Worm (Caenorhabditis elegans) whole organism, L1 larva: ENCODE results near the gene pdk-1.
A peak's percentile ranks its signal among the peaks of the same experiment; 100 is the strongest.

Experiments used
- C04F5.9 ChIP-seq: sonication (generic microtip); optimal IDR thresholded peaks from 2 replicates; lab custom pipeline; 2016; ENCODE audit warnings: missing genetic modification characterization, missing compliant biosample characterization
- C16A3.4 ChIP-seq: fragments of 150-350 bp; optimal IDR thresholded peaks from 2 replicates; lab custom pipeline; 2014; ENCODE audit warnings: missing biosample characterization, missing genetic modification characterization
- alr-1 ChIP-seq: fragments of 200-800 bp; sonication (Bioruptor generic); optimal IDR thresholded peaks from 2 replicates; lab custom pipeline; 2018; ENCODE audit warnings: borderline replicate concordance, mild to moderate bottlenecking, missing genetic modification characterization, missing compliant biosample characterization
- ama-1 ChIP-seq: fragments of 150-350 bp; optimal IDR thresholded peaks from 2 replicates; lab custom pipeline; 2014
- ceh-88 ChIP-seq: fragments of 200-800 bp; sonication (Bioruptor generic); IDR thresholded peaks from 2 replicates; pipeline ENCODE4 v1.3.6; 2022; ENCODE audit warnings: missing genetic modification characterization, missing compliant biosample characterization
- ceh-90 ChIP-seq: sonication (generic microtip); optimal IDR thresholded peaks from 2 replicates; lab custom pipeline; 2016; ENCODE audit warnings: missing genetic modification characterization, missing compliant biosample characterization
- ces-1 ChIP-seq: fragments of 150-350 bp; optimal IDR thresholded peaks from 2 replicates; lab custom pipeline; 2014; ENCODE audit warnings: missing biosample characterization, missing genetic modification reagents, missing genetic modification characterization
- dsc-1 ChIP-seq: sonication (generic microtip); optimal IDR thresholded peaks from 2 replicates; lab custom pipeline; 2016; ENCODE audit warnings: mild to moderate bottlenecking, missing genetic modification characterization, missing compliant biosample characterization
- egl-13 ChIP-seq: sonication (generic microtip); optimal IDR thresholded peaks from 2 replicates; lab custom pipeline; 2016; ENCODE audit warnings: missing genotype, missing genetic modification reagents, missing genetic modification characterization, missing compliant biosample characterization
- egl-27 ChIP-seq, 2 experiments: fragments of 150-350 bp in 1 of 2; sonication (generic microtip); optimal IDR thresholded peaks; 3 replicates each; lab custom pipeline; 2017 to 2018; ENCODE audit warnings: missing biosample characterization in 2 of 2, missing genetic modification characterization in 2 of 2, missing genetic modification reagents in 2 of 2
- fkh-8 ChIP-seq: sonication (generic microtip); optimal IDR thresholded peaks from 2 replicates; lab custom pipeline; 2016; ENCODE audit warnings: mild to moderate bottlenecking, missing genetic modification characterization, missing compliant biosample characterization
- fos-1 ChIP-seq: fragments of 150-350 bp; optimal IDR thresholded peaks from 2 replicates; lab custom pipeline; 2014; ENCODE audit warnings: missing biosample characterization, missing genetic modification characterization
- grh-1 ChIP-seq: fragments of 200-800 bp; sonication (Bioruptor generic); IDR thresholded peaks from 2 replicates; pipeline ENCODE4 v1.3.6; 2022; ENCODE audit warnings: missing genetic modification reagents, missing genetic modification characterization, missing compliant biosample characterization
- hlh-17 ChIP-seq: fragments of 200-800 bp; sonication (Bioruptor generic); optimal IDR thresholded peaks from 2 replicates; lab custom pipeline; 2018; ENCODE audit warnings: missing genetic modification characterization, mild to moderate bottlenecking, missing compliant biosample characterization, moderate library complexity, borderline replicate concordance
- hlh-4 ChIP-seq: sonication (generic microtip); optimal IDR thresholded peaks from 2 replicates; lab custom pipeline; 2016; ENCODE audit warnings: mild to moderate bottlenecking, missing genetic modification characterization, missing compliant biosample characterization
- hpl-2 ChIP-seq: fragments of 150-350 bp; optimal IDR thresholded peaks from 2 replicates; lab custom pipeline; 2014; ENCODE audit warnings: missing biosample characterization, missing genetic modification reagents, missing genetic modification characterization
- irx-1 ChIP-seq: sonication (generic microtip); optimal IDR thresholded peaks from 2 replicates; lab custom pipeline; 2016; ENCODE audit warnings: missing genetic modification characterization, missing compliant biosample characterization
- isw-1 ChIP-seq: fragments of 200-800 bp; sonication (Bioruptor generic); IDR thresholded peaks from 2 replicates; pipeline ENCODE4 v1.3.6; 2022; ENCODE audit warnings: missing genetic modification characterization, missing compliant biosample characterization
- jun-1 ChIP-seq: fragments of 150-350 bp; optimal IDR thresholded peaks from 2 replicates; lab custom pipeline; 2014; ENCODE audit warnings: missing biosample characterization, missing genetic modification reagents, missing genetic modification characterization
- lin-15B ChIP-seq: fragments of 150-350 bp; sonication (generic microtip); optimal IDR thresholded peaks from 3 replicates; lab custom pipeline; 2014; ENCODE audit warnings: missing biosample characterization, missing genetic modification characterization
- lin-35 ChIP-seq, 2 experiments: fragments of 150-350 bp; optimal IDR thresholded peaks; 2 replicates each; lab custom pipeline; 2014; ENCODE audit warnings: missing biosample characterization in 2 of 2, missing genetic modification characterization in 2 of 2, missing genetic modification reagents in 2 of 2
- lir-3 ChIP-seq: sonication (generic microtip); optimal IDR thresholded peaks from 2 replicates; lab custom pipeline; 2016; ENCODE audit warnings: mild to moderate bottlenecking, missing genetic modification characterization, moderate library complexity, missing compliant biosample characterization; ENCODE audit not compliant: poor library complexity
- mdl-1 ChIP-seq, 2 experiments: fragments of 150-350 bp; optimal IDR thresholded peaks; 2 replicates each; lab custom pipeline; 2014 to 2017; ENCODE audit warnings: missing biosample characterization in 2 of 2, missing genetic modification characterization in 2 of 2, inconsistent platforms in 1 of 2
- mef-2 ChIP-seq: fragments of 150-350 bp; optimal IDR thresholded peaks from 2 replicates; lab custom pipeline; 2014; ENCODE audit warnings: missing biosample characterization, missing genetic modification characterization
- mep-1 ChIP-seq: fragments of 150-350 bp; optimal IDR thresholded peaks from 2 replicates; lab custom pipeline; 2014; ENCODE audit warnings: missing biosample characterization, missing genetic modification characterization
- nhr-11 ChIP-seq: fragments of 150-350 bp; optimal IDR thresholded peaks from 2 replicates; lab custom pipeline; 2014; ENCODE audit warnings: missing biosample characterization, missing genetic modification characterization
- nhr-12 ChIP-seq: sonication (generic microtip); optimal IDR thresholded peaks from 2 replicates; lab custom pipeline; 2017; ENCODE audit warnings: missing biosample characterization, missing genetic modification characterization
- nhr-19 ChIP-seq: fragments of 200-800 bp; sonication (Bioruptor generic); conservative IDR thresholded peaks from 2 replicates; pipeline ENCODE4 v1.3.6; 2022; ENCODE audit warnings: missing genetic modification characterization, missing compliant biosample characterization
- nhr-20 ChIP-seq: sonication (generic microtip); optimal IDR thresholded peaks from 2 replicates; lab custom pipeline; 2016; ENCODE audit warnings: mild to moderate bottlenecking, missing genetic modification characterization, missing compliant biosample characterization
- nhr-28 ChIP-seq: fragments of 150-350 bp; optimal IDR thresholded peaks from 2 replicates; lab custom pipeline; 2014; ENCODE audit warnings: missing biosample characterization, missing genetic modification characterization
- nhr-47 ChIP-seq: sonication (generic microtip); optimal IDR thresholded peaks from 2 replicates; lab custom pipeline; 2016; ENCODE audit warnings: mild to moderate bottlenecking, missing genetic modification characterization, moderate library complexity, missing compliant biosample characterization
- nhr-71 ChIP-seq: sonication (generic microtip); optimal IDR thresholded peaks from 2 replicates; lab custom pipeline; 2016; ENCODE audit warnings: mild to moderate bottlenecking, missing genetic modification characterization, moderate library complexity, missing compliant biosample characterization
- nhr-84 ChIP-seq: sonication (generic microtip); optimal IDR thresholded peaks from 2 replicates; lab custom pipeline; 2017; ENCODE audit warnings: missing biosample characterization, missing genetic modification characterization
- nhr-85 ChIP-seq: sonication (generic microtip); peaks from one replicate; lab custom pipeline; 2016; ENCODE audit warnings: missing genetic modification characterization, inconsistent platforms, missing compliant biosample characterization
- pqm-1 ChIP-seq: sonication (generic microtip); optimal IDR thresholded peaks from 3 replicates; lab custom pipeline; 2017; ENCODE audit warnings: missing biosample characterization, missing genetic modification characterization
- rnt-1 ChIP-seq: sonication (generic microtip); optimal IDR thresholded peaks from 2 replicates; lab custom pipeline; 2016; ENCODE audit warnings: mild to moderate bottlenecking, missing genetic modification characterization, moderate library complexity, missing compliant biosample characterization
- sox-4 ChIP-seq: sonication (generic microtip); optimal IDR thresholded peaks from 2 replicates; lab custom pipeline; 2016; ENCODE audit warnings: missing genetic modification characterization, missing compliant biosample characterization
- sptf-1 ChIP-seq: fragments of 150-350 bp; optimal IDR thresholded peaks from 2 replicates; lab custom pipeline; 2014; ENCODE audit warnings: missing biosample characterization, missing genetic modification characterization
- swsn-7 ChIP-seq: sonication (generic microtip); optimal IDR thresholded peaks from 2 replicates; lab custom pipeline; 2016; ENCODE audit warnings: missing genetic modification characterization, missing compliant biosample characterization
- tbx-2 ChIP-seq: sonication (generic microtip); optimal IDR thresholded peaks from 2 replicates; lab custom pipeline; 2016; ENCODE audit warnings: missing genetic modification characterization, missing compliant biosample characterization
- unc-30 ChIP-seq: sonication (generic microtip); optimal IDR thresholded peaks from 2 replicates; lab custom pipeline; 2017; ENCODE audit warnings: missing biosample characterization, missing genetic modification characterization
- unc-86 ChIP-seq: sonication (generic microtip); optimal IDR thresholded peaks from 2 replicates; lab custom pipeline; 2016; ENCODE audit warnings: missing genetic modification characterization, missing compliant biosample characterization
- unc-98 ChIP-seq: fragments of 200-800 bp; sonication (Bioruptor generic); IDR thresholded peaks from 2 replicates; pipeline ENCODE4 v1.3.6; 2022; ENCODE audit warnings: missing genetic modification characterization, missing compliant biosample characterization
- vab-15 ChIP-seq: sonication (generic microtip); optimal IDR thresholded peaks from 2 replicates; lab custom pipeline; 2017; ENCODE audit warnings: missing genotype, mild to moderate bottlenecking, missing genetic modification characterization, missing compliant biosample characterization
- xbp-1 ChIP-seq: sonication (generic microtip); optimal IDR thresholded peaks from 2 replicates; lab custom pipeline; 2016; ENCODE audit warnings: missing genetic modification characterization, missing compliant biosample characterization
- zag-1 ChIP-seq: fragments of 150-350 bp; optimal IDR thresholded peaks from 2 replicates; lab custom pipeline; 2014; ENCODE audit warnings: missing biosample characterization, missing genetic modification characterization
- zip-4 ChIP-seq: fragments of 200-800 bp; sonication (Bioruptor generic); optimal IDR thresholded peaks from 2 replicates; lab custom pipeline; 2018; ENCODE audit warnings: mild to moderate bottlenecking, missing genetic modification characterization, moderate library complexity, missing compliant biosample characterization
- ztf-4 ChIP-seq: fragments of 150-350 bp; optimal IDR thresholded peaks from 2 replicates; lab custom pipeline; 2014; ENCODE audit warnings: missing biosample characterization, missing genetic modification characterization

pdk-1 gene

DNA sequence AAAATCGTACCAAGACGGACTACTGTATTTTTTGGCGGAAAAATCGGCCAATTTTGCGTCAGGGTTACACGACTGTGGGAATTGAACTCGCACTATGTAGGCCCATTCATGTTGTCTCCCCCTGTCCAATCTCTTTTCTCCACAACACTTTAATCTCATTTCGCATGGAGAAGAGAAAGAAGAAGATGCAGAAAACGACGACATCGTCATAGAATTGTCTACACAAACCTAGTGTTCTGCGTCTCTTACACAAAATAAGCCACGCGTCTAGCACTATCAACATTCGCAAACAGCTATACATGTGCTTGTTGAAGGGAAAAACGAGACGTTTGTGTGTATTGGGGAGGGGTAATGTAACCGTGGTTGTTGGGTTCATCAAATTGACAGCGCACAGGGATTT, 1.9 kb downstream of the pdk-1 start (continued):
- TF ChIP-seq ceh-88 (peak; percentile 60; the same call in 1 of the 2 replicates), C04F5.9 (tag; lab: Kevin White, UChicago) (peak; percentile 11), sptf-1 (tag; lab: Kevin White, UChicago) (no peak), ama-1 (lab: Kevin White, UChicago) (no peak), lin-15B (tag; lab: Kevin White, UChicago) (peak; percentile 2), unc-30 (tag; lab: Kevin White, UChicago) (no peak), pqm-1 (tag; lab: Kevin White, UChicago) (no peak), nhr-12 (tag; lab: Kevin White, UChicago) (no peak), hlh-4 (no peak), unc-98 (GFP tag; lab: Robert Waterston, UW) (no peak), ces-1 (GFP tag; lab: Kevin White, UChicago) (peak; percentile 58), fkh-8 (tag; lab: Kevin White, UChicago) (peak; percentile 88), nhr-19 (peak; percentile 72), xbp-1 (tag; lab: Kevin White, UChicago) (peak; percentile 64), grh-1 (no peak; the same call in 1 of the 2 replicates), nhr-84 (tag; lab: Kevin White, UChicago) (no peak), hlh-17 (GFP tag; lab: Kevin White, UChicago) (no peak), isw-1 (peak; percentile 52), rnt-1 (tag; lab: Kevin White, UChicago) (peak; percentile 27), nhr-47 (tag; lab: Kevin White, UChicago) (peak; percentile 90), mef-2 (tag; lab: Kevin White, UChicago) (no peak), dsc-1 (tag; lab: Kevin White, UChicago) (peak; percentile 83), lin-35 (GFP tag; optimal IDR thresholded peaks at IDR 0.05; lab: Kevin White, UChicago) (peak; percentile 54 to 84), unc-86 (tag; lab: Kevin White, UChicago) (peak; percentile 54), irx-1 (peak; percentile 73), nhr-71 (tag; lab: Kevin White, UChicago) (peak; percentile 70), C16A3.4 (tag; lab: Kevin White, UChicago) (peak; percentile 89), tbx-2 (peak; percentile 79), nhr-28 (tag; lab: Kevin White, UChicago) (no peak), zag-1 (tag; lab: Kevin White, UChicago) (peak; percentile 61), vab-15 (tag; lab: Kevin White, UChicago) (peak; percentile 52), fos-1 (tag; lab: Kevin White, UChicago) (peak; percentile 90), egl-27 (tag; optimal IDR thresholded peaks at IDR 0.05; lab: Kevin White, UChicago) (no peak), ceh-90 (no peak)
- TF ChIP-seq, all 84 proteins: peak for 54

DNA sequence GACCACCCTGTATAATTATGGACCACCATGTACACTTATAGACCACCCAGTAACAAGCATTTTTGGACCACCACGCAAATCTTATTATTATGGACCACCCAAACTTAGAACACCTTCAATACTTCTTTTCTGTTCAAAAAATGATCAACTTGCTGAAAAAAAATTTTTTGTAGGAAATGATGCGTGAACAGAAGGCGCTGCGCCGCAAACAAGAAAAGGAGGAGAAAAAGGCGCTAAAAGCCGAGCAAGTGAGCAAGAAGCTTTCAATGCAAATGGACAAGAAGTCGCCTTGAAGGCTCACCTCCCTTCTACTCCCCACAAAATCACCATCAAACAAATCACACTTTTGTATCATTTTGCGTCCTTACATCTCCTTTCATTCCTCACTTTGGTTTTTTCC, 6.1 kb downstream of the pdk-1 start:
- no peak for TF ChIP-seq egl-13 (tag; lab: Kevin White, UChicago)
- TF ChIP-seq mep-1 (tag; lab: Kevin White, UChicago): no peak
- no peak for TF ChIP-seq nhr-19
- no peak for TF ChIP-seq jun-1 (tag; lab: Kevin White, UChicago)
- no peak for TF ChIP-seq swsn-7 (tag; lab: Kevin White, UChicago)
- TF ChIP-seq ceh-88: no peak
- TF ChIP-seq sox-4 (tag; lab: Kevin White, UChicago): no peak
- TF ChIP-seq nhr-20: no peak
- TF ChIP-seq, all 84 proteins: peak for 0

DNA sequence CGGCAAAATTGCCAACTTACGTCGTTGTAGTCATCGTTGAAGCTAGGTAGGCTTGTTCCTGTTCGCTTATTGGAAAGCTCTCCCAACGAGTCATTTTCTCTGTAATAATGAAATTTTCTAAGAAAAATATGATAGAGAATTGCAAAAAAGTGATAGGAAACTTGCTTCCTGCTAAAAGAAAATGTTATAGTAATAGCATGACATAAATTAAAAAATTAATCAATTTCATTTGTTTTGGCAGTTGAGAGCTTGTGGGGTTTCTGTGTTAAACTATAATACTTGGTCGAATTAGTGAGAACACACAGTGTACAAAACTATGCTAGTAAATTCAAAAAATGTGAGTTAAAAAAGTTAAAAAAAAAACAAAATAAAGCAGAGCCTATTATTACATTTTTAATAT, 8.7 kb downstream of the pdk-1 start, which contains the start of gene F21E9.2:
Gene F21E9.2, minus strand, starts transcription at position 101 of the 400 bp plus-strand sequence.
- TF ChIP-seq unc-30 (tag; lab: Kevin White, UChicago) (no peak), jun-1 (tag; lab: Kevin White, UChicago) (no peak), lin-15B (tag; lab: Kevin White, UChicago) (no peak), ztf-4 (no peak), alr-1 (no peak), lir-3 (tag; lab: Kevin White, UChicago) (no peak), zag-1 (tag; lab: Kevin White, UChicago) (no peak), mdl-1 (tag; optimal IDR thresholded peaks at IDR 0.05; lab: Kevin White, UChicago) (no peak), nhr-12 (tag; lab: Kevin White, UChicago) (no peak), sox-4 (tag; lab: Kevin White, UChicago) (no peak), nhr-85 (no peak), zip-4 (GFP tag; lab: Kevin White, UChicago) (no peak), nhr-11 (tag; lab: Kevin White, UChicago) (no peak), hpl-2 (GFP tag; lab: Kevin White, UChicago) (no peak), C16A3.4 (tag; lab: Kevin White, UChicago) (no peak), mep-1 (tag; lab: Kevin White, UChicago) (no peak)
- TF ChIP-seq, all 84 proteins: peak for 0
